Worm (Caenorhabditis elegans) whole organism, early embryonic: Measurements from ENCODE around the gene nrf-6.

ENCODE experiments used
- B0310.2 ChIP-seq: sonication (generic microtip); optimal IDR thresholded peaks from 2 replicates; lab custom pipeline; 2016; ENCODE audit warnings: mild to moderate bottlenecking, missing genetic modification characterization, missing compliant biosample characterization
- F13C5.2 ChIP-seq: sonication (generic microtip); optimal IDR thresholded peaks from 2 replicates; lab custom pipeline; 2017; ENCODE audit warnings: mild to moderate bottlenecking, missing genetic modification characterization, inconsistent platforms, missing compliant biosample characterization
- ama-1 ChIP-seq: fragments of 150-350 bp; optimal IDR thresholded peaks from 2 replicates; lab custom pipeline; 2014
- ceh-13 ChIP-seq: fragments of 200-800 bp; sonication (Bioruptor generic); optimal IDR thresholded peaks from 2 replicates; lab custom pipeline; 2018; ENCODE audit warnings: mild to moderate bottlenecking, missing genetic modification characterization, missing compliant biosample characterization
- flt-1 ChIP-seq: fragments of 200-800 bp; sonication (Bioruptor generic); IDR thresholded peaks from 2 replicates; pipeline ENCODE4 v1.3.6; 2022; ENCODE audit warnings: missing genetic modification characterization, missing compliant biosample characterization
- pes-1 ChIP-seq: fragments of 200-800 bp; sonication (Bioruptor generic); IDR thresholded peaks from 2 replicates; pipeline ENCODE4 v1.3.6; 2022; ENCODE audit warnings: missing genetic modification reagents, missing genetic modification characterization, missing compliant biosample characterization
- scrt-1 ChIP-seq: fragments of 200-800 bp; sonication (Bioruptor generic); IDR thresholded peaks from 2 replicates; pipeline ENCODE4 v1.3.6; 2022; ENCODE audit warnings: missing genetic modification characterization, missing compliant biosample characterization
- sea-1 ChIP-seq: fragments of 200-800 bp; sonication (Bioruptor generic); conservative IDR thresholded peaks from 2 replicates; pipeline ENCODE4 v1.3.6; 2022; ENCODE audit warnings: missing genetic modification characterization, missing compliant biosample characterization
- tbx-11 ChIP-seq: fragments of 200-800 bp; sonication (Bioruptor generic); IDR thresholded peaks from 2 replicates; pipeline ENCODE4 v1.3.6; 2022; ENCODE audit warnings: missing genetic modification characterization, missing compliant biosample characterization
- tbx-37 ChIP-seq: fragments of 200-800 bp; sonication (Bioruptor generic); conservative IDR thresholded peaks from 2 replicates; pipeline ENCODE4 v1.3.6; 2022; ENCODE audit warnings: missing genetic modification reagents, missing genetic modification characterization, missing compliant biosample characterization
- tra-4 ChIP-seq: sonication (generic microtip); optimal IDR thresholded peaks from 2 replicates; lab custom pipeline; 2017; ENCODE audit warnings: missing genetic modification characterization, missing compliant biosample characterization

DNA sequence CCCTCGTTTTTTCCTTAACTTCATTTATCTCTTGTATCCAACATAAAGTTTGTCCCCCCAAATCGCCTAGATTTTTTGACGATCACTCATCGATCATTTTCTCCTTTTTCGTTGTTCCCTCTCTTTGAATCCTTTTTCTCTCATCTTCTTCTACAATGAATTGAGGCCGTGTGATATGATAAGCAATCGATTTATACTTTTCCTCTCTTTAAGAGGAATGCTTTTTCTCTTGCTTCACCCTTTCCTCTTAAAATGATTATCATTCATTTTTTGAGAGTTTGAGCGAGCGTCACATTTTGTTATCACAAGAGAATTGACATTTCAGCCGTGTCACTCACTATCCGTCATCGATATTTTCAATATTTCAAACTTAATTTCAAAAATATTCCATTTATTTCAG lies 45.5 kb upstream of the nrf-6 start, which contains the start of gene K02C4.5:
- TF ChIP-seq ama-1 (lab: Kevin White, UChicago) (no peak), tra-4 (tag; lab: Kevin White, UChicago) (no peak), sea-1 (no peak), scrt-1 (GFP tag; lab: Robert Waterston, UW) (no peak), B0310.2 (no peak), tbx-37 (GFP tag; lab: Robert Waterston, UW) (no peak), flt-1 (GFP tag; lab: Robert Waterston, UW) (no peak), ceh-13 (GFP tag; lab: Kevin White, UChicago) (no peak), tbx-11 (GFP tag; lab: Robert Waterston, UW) (no peak), pes-1 (GFP tag; lab: Robert Waterston, UW) (no peak), F13C5.2 (tag; lab: Kevin White, UChicago) (no peak)
